Worm (Caenorhabditis elegans): ENCODE data around the gene Y62H9A.1.

DNA sequence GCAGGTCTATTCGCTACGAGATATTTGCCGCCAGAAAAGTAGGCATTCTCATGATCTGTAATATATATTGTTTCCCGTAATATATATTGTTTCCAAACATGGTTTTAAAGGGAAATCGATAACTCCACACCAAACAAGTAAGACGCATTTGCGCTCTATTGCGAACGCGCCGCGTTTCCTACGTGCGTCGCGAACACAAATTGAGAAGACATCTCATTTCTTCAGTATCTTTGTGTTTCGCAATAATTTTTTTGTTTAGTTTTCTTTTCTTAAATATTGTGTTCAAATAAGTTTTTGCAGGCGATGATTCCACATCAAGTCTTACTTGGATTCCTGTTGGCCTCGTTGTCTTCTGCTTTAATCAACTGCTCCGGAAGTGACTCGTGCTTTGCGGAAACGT, 10.3 kb upstream of the Y62H9A.1 start, which contains the start of gene F54F7.6:
- no peak for TF ChIP-seq pqm-1 (tag; optimal IDR thresholded peaks at IDR 0.05)
- no peak for TF ChIP-seq syd-9 (tag; optimal IDR thresholded peaks at IDR 0.05)
- TF ChIP-seq mec-3 (tag; optimal IDR thresholded peaks at IDR 0.05; ENCODE audit: borderline replicate concordance): no peak
- no peak for TF ChIP-seq odd-2 (tag; optimal IDR thresholded peaks at IDR 0.05)
- TF ChIP-seq nhr-232 (tag; optimal IDR thresholded peaks at IDR 0.05): no peak
- TF ChIP-seq unc-55 (GFP tag; optimal IDR thresholded peaks at IDR 0.05): no peak
- no peak for TF ChIP-seq ceh-6 (GFP tag; optimal IDR thresholded peaks at IDR 0.05)
- no peak for TF ChIP-seq pha-4 (tag; optimal IDR thresholded peaks at IDR 0.05)
- TF ChIP-seq ama-1 (optimal IDR thresholded peaks at IDR 0.05): no peak
